Worm (Caenorhabditis elegans) whole organism, young adult: ENCODE data around the gene F15A4.10.

Source experiments
- C06A6.2 ChIP-seq: fragments of 200-800 bp; sonication (Bioruptor generic); conservative IDR thresholded peaks from 2 replicates; pipeline ENCODE4 v1.3.6; 2022; ENCODE audit warnings: missing genetic modification characterization, missing compliant biosample characterization
- F57C9.4 ChIP-seq: sonication (generic microtip); optimal IDR thresholded peaks from 2 replicates; lab custom pipeline; 2017; ENCODE audit warnings: mild to moderate bottlenecking, missing genetic modification characterization, missing compliant biosample characterization
- Y53F4B.3 ChIP-seq: fragments of 200-800 bp; sonication (Bioruptor generic); IDR thresholded peaks from 2 replicates; pipeline ENCODE4 v1.3.6; 2022; ENCODE audit warnings: missing genetic modification reagents, missing genetic modification characterization, missing compliant biosample characterization
- ceh-91 ChIP-seq: fragments of 200-800 bp; sonication (Bioruptor generic); IDR thresholded peaks from 2 replicates; pipeline ENCODE4 v1.3.6; 2022; ENCODE audit warnings: missing genetic modification reagents, missing genetic modification characterization, missing compliant biosample characterization
- efl-1 ChIP-seq: fragments of 150-350 bp; optimal IDR thresholded peaks from 2 replicates; lab custom pipeline; 2014; ENCODE audit warnings: missing biosample characterization, missing genetic modification reagents, missing genetic modification characterization
- ets-4 ChIP-seq: fragments of 200-800 bp; sonication (Bioruptor generic); optimal IDR thresholded peaks from 2 replicates; lab custom pipeline; 2018; ENCODE audit warnings: mild to moderate bottlenecking, missing genetic modification characterization, missing compliant biosample characterization
- fkh-3 ChIP-seq: sonication (generic microtip); optimal IDR thresholded peaks from 2 replicates; lab custom pipeline; 2016; ENCODE audit warnings: mild to moderate bottlenecking, missing genetic modification characterization, missing compliant biosample characterization
- snpc-4 ChIP-seq, 5 experiments: fragments of 150-350 bp in 1 of 5; sonication (generic microtip) in 4 of 5; optimal IDR thresholded peaks; 2 replicates each; lab custom pipeline; 2014 to 2018; ENCODE audit warnings: missing genetic modification characterization in 5 of 5, missing biosample characterization in 3 of 5, antibody characterized with exemption in 2 of 5, mild to moderate bottlenecking in 2 of 5, missing compliant biosample characterization in 2 of 5, missing genotype in 2 of 5, moderate library complexity in 2 of 5, missing genetic modification reagents in 1 of 5

- no peak for TF ChIP-seq snpc-4 (GFP tag; optimal IDR thresholded peaks at IDR 0.05; lab: Kevin White, UChicago)
- no peak for TF ChIP-seq snpc-4 (tag; optimal IDR thresholded peaks at IDR 0.05; lab: Kevin White, UChicago)
- TF ChIP-seq C06A6.2 (GFP tag; lab: Robert Waterston, UW): no peak
- TF ChIP-seq Y53F4B.3 (GFP tag; lab: Robert Waterston, UW): no peak
- no peak for TF ChIP-seq ets-4 (GFP tag; lab: Kevin White, UChicago)
- no peak for TF ChIP-seq ceh-91 (GFP tag; lab: Robert Waterston, UW)
- TF ChIP-seq efl-1 (GFP tag; lab: Kevin White, UChicago): no peak
- TF ChIP-seq fkh-3: no peak
- TF ChIP-seq F57C9.4 (tag; lab: Kevin White, UChicago): no peak
Observed at ce11 chrII:12508650-12509049, 23.7 kb upstream of the F15A4.10 start, which contains the start of gene srh-67.
